Fruit fly (Drosophila melanogaster) whole organism, embryonic: ENCODE measurements around the gene RfC3.

ENCODE experiments used
- Asciz ChIP-seq: fragments of 200-800 bp; sonication (Bioruptor generic); optimal IDR thresholded peaks from 2 replicates; lab custom pipeline; 2017; ENCODE audit warnings: missing biosample characterization, mild to moderate bottlenecking, missing genetic modification characterization, missing genetic modification reagents
- Bgb ChIP-seq: fragments of 200-800 bp; sonication (Bioruptor generic); IDR thresholded peaks from 2 replicates; pipeline ENCODE4 v1.3.6; 2022; ENCODE audit warnings: missing biosample characterization, missing genetic modification characterization; ENCODE audit not compliant: partially characterized antibody
- BtbVII ChIP-seq: fragments of 200-800 bp; sonication (Bioruptor generic); optimal IDR thresholded peaks from 3 replicates; lab custom pipeline; 2017; ENCODE audit warnings: missing biosample characterization, mild to moderate bottlenecking, missing genetic modification characterization
- CG11560 ChIP-seq: fragments of 200-800 bp; sonication (Bioruptor generic); IDR thresholded peaks from 3 replicates; pipeline ENCODE4 v1.3.6; 2022; ENCODE audit warnings: missing biosample characterization, missing genetic modification characterization
- CG12391 ChIP-seq: fragments of 200-800 bp; sonication (Bioruptor generic); optimal IDR thresholded peaks from 3 replicates; lab custom pipeline; 2018; ENCODE audit warnings: missing biosample characterization, mild to moderate bottlenecking, missing genetic modification characterization, moderate library complexity
- CG14860 ChIP-seq: fragments of 200-800 bp; sonication (Bioruptor generic); IDR thresholded peaks from 3 replicates; pipeline ENCODE4 v1.3.6; 2022; ENCODE audit warnings: missing biosample characterization, missing genetic modification characterization; ENCODE audit not compliant: partially characterized antibody
- CG15011 ChIP-seq: fragments of 200-800 bp; sonication (Bioruptor generic); optimal IDR thresholded peaks from 3 replicates; lab custom pipeline; 2018; ENCODE audit warnings: missing biosample characterization, mild to moderate bottlenecking, missing genetic modification characterization
- CG16815 ChIP-seq: fragments of 200-800 bp; sonication (Bioruptor generic); optimal IDR thresholded peaks from 3 replicates; lab custom pipeline; 2017; ENCODE audit warnings: missing biosample characterization, mild to moderate bottlenecking, missing genetic modification characterization
- CG17912 ChIP-seq: fragments of 200-800 bp; sonication (Bioruptor generic); optimal IDR thresholded peaks from 2 replicates; lab custom pipeline; 2018; ENCODE audit warnings: missing biosample characterization, mild to moderate bottlenecking, missing genetic modification characterization
- CG18599 ChIP-seq: fragments of 200-800 bp; sonication (Bioruptor generic); optimal IDR thresholded peaks from 3 replicates; lab custom pipeline; 2017; ENCODE audit warnings: missing biosample characterization, missing genetic modification characterization, mild to moderate bottlenecking, moderate library complexity, missing genetic modification reagents
- CG18764 ChIP-seq: fragments of 200-800 bp; sonication (Bioruptor generic); optimal IDR thresholded peaks from 3 replicates; lab custom pipeline; 2016; ENCODE audit warnings: missing biosample characterization, missing genetic modification characterization
- CG31224 ChIP-seq: fragments of 200-800 bp; sonication (Bioruptor generic); IDR thresholded peaks from 2 replicates; pipeline ENCODE4 v1.3.6; 2022; ENCODE audit warnings: missing biosample characterization, missing genetic modification characterization
- CG34376 ChIP-seq: fragments of 200-800 bp; sonication (Bioruptor generic); optimal IDR thresholded peaks from 2 replicates; lab custom pipeline; 2018; ENCODE audit warnings: missing biosample characterization, mild to moderate bottlenecking, missing genetic modification characterization
- CG4282 ChIP-seq: fragments of 200-800 bp; sonication (Bioruptor generic); optimal IDR thresholded peaks from 2 replicates; lab custom pipeline; 2016; ENCODE audit warnings: missing biosample characterization, missing genetic modification characterization
- CG4328 ChIP-seq: fragments of 200-800 bp; sonication (Bioruptor generic); optimal IDR thresholded peaks from 3 replicates; lab custom pipeline; 2017; ENCODE audit warnings: missing biosample characterization, missing genetic modification reagents, missing genetic modification characterization
- CG4424 ChIP-seq: fragments of 200-800 bp; sonication (Bioruptor generic); optimal IDR thresholded peaks from 3 replicates; lab custom pipeline; 2016; ENCODE audit warnings: missing biosample characterization, missing genetic modification characterization
- CG5245 ChIP-seq: fragments of 200-800 bp; sonication (Bioruptor generic); optimal IDR thresholded peaks from 3 replicates; lab custom pipeline; 2016; ENCODE audit warnings: missing biosample characterization, missing genetic modification characterization
- CG8924 ChIP-seq: fragments of 200-800 bp; optimal IDR thresholded peaks from 3 replicates; lab custom pipeline; 2019; ENCODE audit warnings: missing biosample characterization, mild to moderate bottlenecking, missing genetic modification characterization, moderate library complexity
- Chrac-16 ChIP-seq: fragments of 200-800 bp; sonication (Bioruptor generic); optimal IDR thresholded peaks from 3 replicates; lab custom pipeline; 2016; ENCODE audit warnings: missing biosample characterization, missing genetic modification characterization
- Dref ChIP-seq: fragments of 200-800 bp; sonication (Bioruptor generic); IDR thresholded peaks from 2 replicates; pipeline ENCODE4 v1.3.6; 2022; ENCODE audit warnings: missing biosample characterization, missing genetic modification characterization
- Fer3 ChIP-seq: fragments of 200-800 bp; sonication (Bioruptor generic); optimal IDR thresholded peaks from 2 replicates; lab custom pipeline; 2018; ENCODE audit warnings: missing biosample characterization, mild to moderate bottlenecking, missing genetic modification characterization, moderate library complexity
- HLH4C ChIP-seq: fragments of 200-800 bp; sonication (Bioruptor generic); IDR thresholded peaks from 3 replicates; pipeline ENCODE4 v1.3.6; 2022; ENCODE audit warnings: missing biosample characterization, missing genetic modification characterization; ENCODE audit not compliant: partially characterized antibody
- Jarid2 ChIP-seq: fragments of 200-800 bp; sonication (Bioruptor generic); optimal IDR thresholded peaks from 3 replicates; lab custom pipeline; 2017; ENCODE audit warnings: mild to moderate bottlenecking, missing biosample characterization, missing genetic modification reagents, missing genetic modification characterization
- Optix ChIP-seq: fragments of 200-800 bp; sonication (Bioruptor generic); IDR thresholded peaks from 3 replicates; pipeline ENCODE4 v1.3.6; 2022; ENCODE audit warnings: missing biosample characterization, missing genetic modification characterization
- Pdp1 ChIP-seq, 2 experiments: fragments of 200-800 bp; sonication (Bioruptor generic); optimal IDR thresholded peaks; 3 replicates each; lab custom pipeline; 2016; ENCODE audit warnings: missing biosample characterization in 2 of 2, missing genetic modification characterization in 2 of 2, mild to moderate bottlenecking in 1 of 2, moderate library complexity in 1 of 2
- Sox100B ChIP-seq: fragments of 200-800 bp; sonication (Bioruptor generic); optimal IDR thresholded peaks from 3 replicates; lab custom pipeline; 2018; ENCODE audit warnings: missing biosample characterization, mild to moderate bottlenecking, missing genetic modification characterization
- YL-1 ChIP-seq: fragments of 200-800 bp; sonication (Bioruptor generic); optimal IDR thresholded peaks from 3 replicates; lab custom pipeline; 2017; ENCODE audit warnings: missing biosample characterization, mild to moderate bottlenecking, missing genetic modification characterization
- bcd ChIP-seq: fragments of 200-800 bp; sonication (Bioruptor generic); optimal IDR thresholded peaks from 2 replicates; lab custom pipeline; 2017; ENCODE audit warnings: missing biosample characterization, mild to moderate bottlenecking, missing genetic modification characterization
- cad ChIP-seq: fragments of >200 bp; optimal IDR thresholded peaks from 2 replicates; lab custom pipeline; 2017; ENCODE audit warnings: missing biosample characterization, missing genetic modification characterization
- chif ChIP-seq, 2 experiments: fragments of 200-800 bp; sonication (Bioruptor generic); optimal IDR thresholded peaks; 3 replicates each; lab custom pipeline; 2016; ENCODE audit warnings: missing biosample characterization in 2 of 2, missing genetic modification characterization in 2 of 2
- dmrt99B ChIP-seq: fragments of 200-800 bp; sonication (Bioruptor generic); optimal IDR thresholded peaks from 2 replicates; lab custom pipeline; 2018; ENCODE audit warnings: missing biosample characterization, mild to moderate bottlenecking, missing genetic modification characterization, moderate library complexity
- emc ChIP-seq: fragments of 200-800 bp; sonication (Bioruptor generic); optimal IDR thresholded peaks from 2 replicates; lab custom pipeline; 2016; ENCODE audit warnings: missing biosample characterization, missing genetic modification characterization
- gcm2 ChIP-seq: fragments of 200-800 bp; sonication (Bioruptor generic); optimal IDR thresholded peaks from 2 replicates; lab custom pipeline; 2016; ENCODE audit warnings: missing biosample characterization, missing genetic modification characterization
- gfzf ChIP-seq: fragments of 200-800 bp; sonication (Bioruptor generic); optimal IDR thresholded peaks from 2 replicates; lab custom pipeline; 2016; ENCODE audit warnings: missing biosample characterization, mild to moderate bottlenecking, missing genetic modification characterization, moderate library complexity
- gsb-n ChIP-seq: fragments of 200-800 bp; sonication (Bioruptor generic); optimal IDR thresholded peaks from 3 replicates; lab custom pipeline; 2018; ENCODE audit warnings: missing biosample characterization, mild to moderate bottlenecking, missing genetic modification characterization
- her ChIP-seq: fragments of 200-800 bp; sonication (Bioruptor generic); optimal IDR thresholded peaks from 2 replicates; lab custom pipeline; 2016; ENCODE audit warnings: missing biosample characterization, missing genetic modification characterization
- lov ChIP-seq, 2 experiments: fragments of 200-800 bp in 1 of 2; fragments of >200 bp in 1 of 2; sonication (Bioruptor generic) in 1 of 2; IDR thresholded peaks in 1 of 2; optimal IDR thresholded peaks in 1 of 2; 2 replicates in 1 of 2; 3 replicates in 1 of 2; pipeline versions ENCODE4 v1.3.6 to Lab custom; 2017 to 2022; ENCODE audit warnings: missing biosample characterization in 1 of 2, missing genetic modification characterization in 1 of 2
- mld ChIP-seq: fragments of 200-800 bp; sonication (Bioruptor generic); IDR thresholded peaks from 3 replicates; pipeline ENCODE4 v1.3.6; 2022; ENCODE audit warnings: missing biosample characterization, missing genetic modification characterization; ENCODE audit not compliant: partially characterized antibody
- odd ChIP-seq: fragments of 200-800 bp; sonication (Bioruptor generic); optimal IDR thresholded peaks from 2 replicates; lab custom pipeline; 2017; ENCODE audit warnings: missing biosample characterization, mild to moderate bottlenecking, missing genetic modification characterization
- org-1 ChIP-seq: fragments of 200-800 bp; sonication (Bioruptor generic); optimal IDR thresholded peaks from 2 replicates; lab custom pipeline; 2017; ENCODE audit warnings: missing biosample characterization, missing genetic modification characterization
- pita ChIP-seq: fragments of 200-800 bp; sonication (Bioruptor generic); optimal IDR thresholded peaks from 2 replicates; lab custom pipeline; 2017; ENCODE audit warnings: missing biosample characterization, mild to moderate bottlenecking, missing genetic modification characterization
- psq ChIP-seq: fragments of 200-800 bp; sonication (Bioruptor generic); optimal IDR thresholded peaks from 2 replicates; lab custom pipeline; 2017; ENCODE audit warnings: missing biosample characterization, missing genetic modification characterization
- ranshi ChIP-seq: fragments of 200-800 bp; sonication (Bioruptor generic); IDR thresholded peaks from 2 replicates; pipeline ENCODE4 v1.3.6; 2022; ENCODE audit warnings: missing biosample characterization, missing genetic modification characterization
- sim ChIP-seq: fragments of 200-800 bp; sonication (Bioruptor generic); IDR thresholded peaks from 2 replicates; pipeline ENCODE4 v1.3.6; 2022; ENCODE audit warnings: missing biosample characterization, missing genetic modification characterization
- sima ChIP-seq: fragments of 200-800 bp; sonication (Bioruptor generic); optimal IDR thresholded peaks from 2 replicates; lab custom pipeline; 2016; ENCODE audit warnings: missing biosample characterization, missing genetic modification characterization
- sqz ChIP-seq: fragments of 200-800 bp; sonication (Bioruptor generic); optimal IDR thresholded peaks from 3 replicates; lab custom pipeline; 2018; ENCODE audit warnings: missing biosample characterization, mild to moderate bottlenecking, missing genetic modification characterization
- sr ChIP-seq: fragments of 200-800 bp; sonication (Bioruptor generic); IDR thresholded peaks from 3 replicates; pipeline ENCODE4 v1.3.6; 2022; ENCODE audit warnings: missing biosample characterization, missing genetic modification characterization
- tgo ChIP-seq: fragments of 200-800 bp; sonication (Bioruptor generic); IDR thresholded peaks from 3 replicates; pipeline ENCODE4 v1.3.6; 2022; ENCODE audit warnings: missing biosample characterization, missing genetic modification characterization
- trem ChIP-seq: fragments of 200-800 bp; optimal IDR thresholded peaks from 3 replicates; lab custom pipeline; 2019; ENCODE audit warnings: missing biosample characterization, mild to moderate bottlenecking, missing genetic modification characterization, moderate library complexity
- unc-4 ChIP-seq: fragments of 200-800 bp; sonication (Bioruptor generic); IDR thresholded peaks from 2 replicates; pipeline ENCODE4 v1.3.6; 2022; ENCODE audit warnings: missing biosample characterization, missing genetic modification characterization; ENCODE audit not compliant: partially characterized antibody

RfC3 gene

dm6 chr2L:10428528-10428927, 9.5 kb downstream of the RfC3 start, which contains the start of gene CG5188 (continued):
- TF ChIP-seq odd (no peak), CG14860 (GFP tag; lab: Robert Waterston, UW) (no peak), CG17912 (no peak), CG4328 (GFP tag; lab: Kevin White, UChicago) (no peak), mld (no peak), sqz (no peak), org-1 (GFP tag; lab: Kevin White, UChicago) (no peak), CG5245 (GFP tag; lab: Kevin White, UChicago) (peak; percentile 7), Optix (GFP tag; lab: Robert Waterston, UW) (no peak), CG15011 (GFP tag; lab: Kevin White, UChicago) (no peak), her (GFP tag; lab: Kevin White, UChicago) (no peak), YL-1 (GFP tag; lab: Kevin White, UChicago) (peak; percentile 82), Asciz (GFP tag; lab: Kevin White, UChicago) (peak; percentile 42), Jarid2 (no peak), emc (GFP tag; lab: Kevin White, UChicago) (no peak), HLH4C (GFP tag; lab: Robert Waterston, UW) (no peak), Fer3 (tag; lab: Kevin White, UChicago) (peak; percentile 53), psq (GFP tag; lab: Kevin White, UChicago) (no peak), CG16815 (GFP tag; lab: Kevin White, UChicago) (no peak), CG11560 (tag; lab: Robert Waterston, UW) (no peak), CG4424 (GFP tag; lab: Kevin White, UChicago) (peak; percentile 19), bcd (no peak), pita (GFP tag; lab: Kevin White, UChicago) (no peak), dmrt99B (no peak), CG31224 (GFP tag; lab: Robert Waterston, UW) (0 out of 2 replicates have a peak, but pooled peaks have one; percentile 27), Bgb (GFP tag; lab: Robert Waterston, UW) (peak; percentile 16; the same call in 1 of the 2 replicates), CG18599 (no peak), tgo (GFP tag; lab: Robert Waterston, UW) (peak; percentile 17; the same call in 1 of the 3 replicates), Chrac-16 (peak; percentile 19), Dref (GFP tag; lab: Robert Waterston, UW) (no peak), Pdp1 (GFP tag; optimal IDR thresholded peaks at IDR 0.05; lab: Kevin White, UChicago) (peak in 1 of 2 experiments; percentile 98), Sox100B (GFP tag; lab: Kevin White, UChicago) (peak; percentile 53), lov (optimal IDR thresholded peaks at IDR 0.05; lab: Kevin White, UChicago) (no peak), lov (GFP tag; IDR thresholded peaks at IDR 0.05; lab: Robert Waterston, UW) (no peak), sr (GFP tag; lab: Robert Waterston, UW) (no peak), cad (GFP tag; lab: Kevin White, UChicago) (no peak), CG18764 (GFP tag; lab: Kevin White, UChicago) (peak; percentile 43), trem (tag; lab: Kevin White, UChicago) (peak; percentile 55), chif (GFP tag; optimal IDR thresholded peaks at IDR 0.05; lab: Kevin White, UChicago) (no peak), sima (GFP tag; lab: Kevin White, UChicago) (no peak), unc-4 (GFP tag; lab: Robert Waterston, UW) (0 out of 2 replicates have a peak, but pooled peaks have one; percentile 26), CG8924 (tag; lab: Kevin White, UChicago) (peak; percentile 53), gfzf (GFP tag; lab: Kevin White, UChicago) (peak; percentile 54), CG34376 (peak; percentile 42), CG4282 (GFP tag; lab: Kevin White, UChicago) (peak; percentile 6), CG12391 (tag; lab: Kevin White, UChicago) (peak; percentile 67), gcm2 (GFP tag; lab: Kevin White, UChicago) (no peak), sim (no peak), gsb-n (tag; lab: Kevin White, UChicago) (no peak), BtbVII (GFP tag; lab: Kevin White, UChicago) (no peak), ranshi (GFP tag; lab: Robert Waterston, UW) (peak; percentile 59; the same call in 1 of the 2 replicates)
